Worm (Caenorhabditis elegans) whole organism, mixed stage, embryonic: Measurements from ENCODE around the gene vmo-1.

Source experiments
- M03D4.4 ChIP-seq: sonication (generic microtip); optimal IDR thresholded peaks from 2 replicates; lab custom pipeline; 2017; ENCODE audit warnings: mild to moderate bottlenecking, missing genetic modification characterization, missing compliant biosample characterization
- bed-3 ChIP-seq: fragments of 200-800 bp; sonication (Bioruptor generic); optimal IDR thresholded peaks from 3 replicates; lab custom pipeline; 2018; ENCODE audit warnings: mild to moderate bottlenecking, missing genetic modification characterization, moderate library complexity, missing compliant biosample characterization
- blmp-1 ChIP-seq: fragments of 150-350 bp; optimal IDR thresholded peaks from 2 replicates; lab custom pipeline; 2014; ENCODE audit warnings: missing biosample characterization, missing genetic modification characterization
- ceh-39 ChIP-seq: fragments of 150-350 bp; optimal IDR thresholded peaks from 2 replicates; lab custom pipeline; 2014; ENCODE audit warnings: missing biosample characterization, missing genetic modification characterization
- ceh-43 ChIP-seq: fragments of 200-800 bp; sonication (Bioruptor generic); optimal IDR thresholded peaks from 2 replicates; lab custom pipeline; 2018; ENCODE audit warnings: mild to moderate bottlenecking, missing genetic modification characterization, moderate library complexity, missing compliant biosample characterization
- ceh-83 ChIP-seq: fragments of 200-800 bp; sonication (Bioruptor generic); optimal IDR thresholded peaks from 2 replicates; lab custom pipeline; 2018; ENCODE audit warnings: mild to moderate bottlenecking, missing genetic modification characterization, missing compliant biosample characterization
- ces-1 ChIP-seq: fragments of 150-350 bp; optimal IDR thresholded peaks from 2 replicates; lab custom pipeline; 2014; ENCODE audit warnings: missing biosample characterization, missing genetic modification reagents, missing genetic modification characterization
- cnd-1 ChIP-seq: fragments of 200-800 bp; sonication (Bioruptor generic); optimal IDR thresholded peaks from 2 replicates; lab custom pipeline; 2018; ENCODE audit warnings: mild to moderate bottlenecking, missing genetic modification characterization, missing compliant biosample characterization
- drap-1 ChIP-seq: fragments of 200-800 bp; sonication (Bioruptor generic); optimal IDR thresholded peaks from 3 replicates; lab custom pipeline; 2018; ENCODE audit warnings: mild to moderate bottlenecking, missing genetic modification characterization, missing compliant biosample characterization
- elt-1 ChIP-seq: sonication (generic microtip); optimal IDR thresholded peaks from 2 replicates; lab custom pipeline; 2017; ENCODE audit warnings: missing genetic modification characterization, mild to moderate bottlenecking, missing compliant biosample characterization, antibody characterized with exemption, moderate library complexity, borderline replicate concordance; ENCODE audit not compliant: insufficient read depth
- elt-3 ChIP-seq: fragments of 150-350 bp; optimal IDR thresholded peaks from 2 replicates; lab custom pipeline; 2014; ENCODE audit warnings: missing biosample characterization, missing genetic modification characterization
- flh-1 ChIP-seq: fragments of 200-800 bp; sonication (Bioruptor generic); optimal IDR thresholded peaks from 2 replicates; lab custom pipeline; 2018; ENCODE audit warnings: mild to moderate bottlenecking, missing genetic modification characterization, moderate library complexity, missing compliant biosample characterization
- ham-2 ChIP-seq: fragments of 200-800 bp; sonication (Bioruptor generic); optimal IDR thresholded peaks from 2 replicates; lab custom pipeline; 2018; ENCODE audit warnings: mild to moderate bottlenecking, missing genetic modification characterization, missing compliant biosample characterization
- hlh-1 ChIP-seq: fragments of 150-350 bp; optimal IDR thresholded peaks from 2 replicates; lab custom pipeline; 2014; ENCODE audit warnings: missing biosample characterization, missing genetic modification reagents, missing genetic modification characterization
- lin-13 ChIP-seq: fragments of 150-350 bp; optimal IDR thresholded peaks from 2 replicates; lab custom pipeline; 2014; ENCODE audit warnings: missing biosample characterization, missing genetic modification characterization
- lin-32 ChIP-seq: fragments of 200-800 bp; sonication (Bioruptor generic); optimal IDR thresholded peaks from 2 replicates; lab custom pipeline; 2018; ENCODE audit warnings: mild to moderate bottlenecking, missing genetic modification characterization, missing compliant biosample characterization
- lsy-2 ChIP-seq: fragments of 150-350 bp; optimal IDR thresholded peaks from 2 replicates; lab custom pipeline; 2014; ENCODE audit warnings: missing biosample characterization, missing genetic modification characterization
- mab-5 ChIP-seq: fragments of 150-350 bp; optimal IDR thresholded peaks from 2 replicates; lab custom pipeline; 2014; ENCODE audit warnings: missing biosample characterization, missing genetic modification characterization
- mep-1 ChIP-seq: fragments of 150-350 bp; optimal IDR thresholded peaks from 2 replicates; lab custom pipeline; 2017; ENCODE audit warnings: missing biosample characterization, missing genetic modification reagents, missing genetic modification characterization, inconsistent platforms
- mls-2 ChIP-seq: sonication (generic microtip); optimal IDR thresholded peaks from 2 replicates; lab custom pipeline; 2016; ENCODE audit warnings: mild to moderate bottlenecking, missing genetic modification characterization, moderate library complexity, missing compliant biosample characterization
- nhr-12 ChIP-seq: fragments of 150-350 bp; optimal IDR thresholded peaks from 2 replicates; lab custom pipeline; 2014; ENCODE audit warnings: missing biosample characterization, missing genetic modification characterization
- nhr-2 ChIP-seq: fragments of 150-350 bp; optimal IDR thresholded peaks from 2 replicates; lab custom pipeline; 2014; ENCODE audit warnings: missing biosample characterization, missing genetic modification characterization
- nhr-237 ChIP-seq: fragments of 150-350 bp; optimal IDR thresholded peaks from 2 replicates; lab custom pipeline; 2014; ENCODE audit warnings: missing biosample characterization, missing genetic modification characterization
- nhr-28 ChIP-seq: fragments of 150-350 bp; optimal IDR thresholded peaks from 2 replicates; lab custom pipeline; 2014; ENCODE audit warnings: missing biosample characterization, missing genetic modification characterization
- nhr-76 ChIP-seq: sonication (generic microtip); optimal IDR thresholded peaks from 2 replicates; lab custom pipeline; 2017; ENCODE audit warnings: missing biosample characterization, missing genetic modification characterization
- pha-4 ChIP-seq: fragments of 150-350 bp; optimal IDR thresholded peaks from 2 replicates; lab custom pipeline; 2018; ENCODE audit warnings: missing biosample characterization, missing genetic modification reagents, missing genetic modification characterization
- sem-2 ChIP-seq: fragments of 200-800 bp; sonication (Bioruptor generic); optimal IDR thresholded peaks from 2 replicates; lab custom pipeline; 2018; ENCODE audit warnings: mild to moderate bottlenecking, missing genetic modification characterization, missing compliant biosample characterization
- snpc-4 ChIP-seq: fragments of 150-350 bp; optimal IDR thresholded peaks from 2 replicates; lab custom pipeline; 2014; ENCODE audit warnings: missing biosample characterization, missing genetic modification characterization
- sptf-1 ChIP-seq: sonication (generic microtip); optimal IDR thresholded peaks from 2 replicates; lab custom pipeline; 2017; ENCODE audit warnings: mild to moderate bottlenecking, missing genetic modification characterization, moderate library complexity, missing compliant biosample characterization
- tbx-8 ChIP-seq: fragments of 200-800 bp; sonication (Bioruptor generic); optimal IDR thresholded peaks from 2 replicates; lab custom pipeline; 2018; ENCODE audit warnings: mild to moderate bottlenecking, missing genetic modification characterization, moderate library complexity, missing compliant biosample characterization
- unc-120 ChIP-seq: sonication (generic microtip); optimal IDR thresholded peaks from 2 replicates; lab custom pipeline; 2017; ENCODE audit warnings: missing genetic modification characterization, missing compliant biosample characterization; ENCODE audit not compliant: poor library complexity, severe bottlenecking
- unc-39 ChIP-seq: fragments of 150-350 bp; optimal IDR thresholded peaks from 2 replicates; lab custom pipeline; 2014; ENCODE audit warnings: missing biosample characterization, missing genetic modification characterization
- unc-62 ChIP-seq: fragments of 150-350 bp; optimal IDR thresholded peaks from 2 replicates; lab custom pipeline; 2014; ENCODE audit warnings: missing biosample characterization, missing genetic modification reagents, missing genetic modification characterization
- zip-8 ChIP-seq: fragments of 150-350 bp; optimal IDR thresholded peaks from 2 replicates; lab custom pipeline; 2014; ENCODE audit warnings: missing biosample characterization, missing genetic modification characterization
- ztf-11 ChIP-seq: fragments of 150-350 bp; optimal IDR thresholded peaks from 2 replicates; lab custom pipeline; 2014; ENCODE audit warnings: missing biosample characterization, missing genetic modification characterization

Gene vmo-1

DNA sequence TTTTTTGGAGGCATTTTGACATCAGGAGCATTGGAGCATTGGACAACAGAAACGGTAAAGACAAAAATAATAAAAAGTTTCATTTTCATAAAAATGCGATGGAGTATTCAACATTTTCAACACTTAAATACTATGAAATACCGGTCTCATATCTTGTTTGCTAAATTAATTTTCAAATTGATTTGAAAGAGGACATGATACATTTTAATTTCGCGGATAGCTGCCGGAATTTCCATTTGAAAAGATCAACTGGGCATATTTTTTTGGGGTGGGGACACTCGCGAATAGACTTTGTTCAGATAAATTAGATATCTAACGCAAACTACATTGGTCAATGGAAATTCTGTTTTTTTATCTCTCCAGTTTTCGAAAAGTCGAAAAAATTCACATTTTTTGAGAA lies 41.9 kb upstream of the vmo-1 start, which contains the start of gene F26F2.10:
F26F2.10 (minus strand) TSS at position 101 of the 400 bp plus-strand sequence.
- TF ChIP-seq bed-3 (no peak), nhr-28 (tag; lab: Kevin White, UChicago) (no peak), zip-8 (tag; lab: Kevin White, UChicago) (no peak), ceh-39 (tag; lab: Kevin White, UChicago) (no peak), elt-3 (tag; lab: Kevin White, UChicago) (no peak), mab-5 (tag; lab: Kevin White, UChicago) (no peak)

- no peak for TF ChIP-seq unc-39
- peak; percentile 95 for TF ChIP-seq sptf-1 (tag; lab: Kevin White, UChicago)
- no peak for TF ChIP-seq nhr-12 (tag; lab: Kevin White, UChicago)
- no peak for TF ChIP-seq nhr-2 (tag; lab: Kevin White, UChicago)
- TF ChIP-seq elt-3 (tag; lab: Kevin White, UChicago) = no peak
- no peak for TF ChIP-seq sem-2 (GFP tag; lab: Kevin White, UChicago)
- peak; percentile 17 for TF ChIP-seq lin-32 (GFP tag; lab: Kevin White, UChicago)
- no peak for TF ChIP-seq bed-3
- no peak for TF ChIP-seq snpc-4 (tag; lab: Kevin White, UChicago)
- no peak for TF ChIP-seq unc-62 (GFP tag; lab: Kevin White, UChicago)
- TF ChIP-seq nhr-28 (tag; lab: Kevin White, UChicago) = no peak
- no peak for TF ChIP-seq elt-1 (tag; lab: Kevin White, UChicago)
- no peak for TF ChIP-seq nhr-237 (tag; lab: Kevin White, UChicago)
- no peak for TF ChIP-seq tbx-8 (GFP tag; lab: Kevin White, UChicago)
- TF ChIP-seq ham-2 (GFP tag; lab: Kevin White, UChicago) = no peak
- TF ChIP-seq mab-5 (tag; lab: Kevin White, UChicago) = peak; percentile 45
- peak; percentile 23 for TF ChIP-seq hlh-1
- TF ChIP-seq ces-1 (GFP tag; lab: Kevin White, UChicago) = peak; percentile 77
- peak; percentile 53 for TF ChIP-seq M03D4.4
- peak; percentile 57 for TF ChIP-seq lsy-2 (tag; lab: Kevin White, UChicago)
- TF ChIP-seq lin-13 (tag; lab: Kevin White, UChicago) = peak; percentile 70
- TF ChIP-seq ceh-43 (GFP tag; lab: Kevin White, UChicago) = peak; percentile 34
- TF ChIP-seq drap-1 (GFP tag; lab: Kevin White, UChicago) = peak; percentile 71
- peak; percentile 67 for TF ChIP-seq mls-2 (tag; lab: Kevin White, UChicago)
- no peak for TF ChIP-seq zip-8 (tag; lab: Kevin White, UChicago)
- no peak for TF ChIP-seq flh-1 (GFP tag; lab: Kevin White, UChicago)
- TF ChIP-seq ceh-39 (tag; lab: Kevin White, UChicago) = peak; percentile 12
- peak; percentile 48 for TF ChIP-seq cnd-1 (tag; lab: Kevin White, UChicago)
- TF ChIP-seq blmp-1 (tag; lab: Kevin White, UChicago) = no peak
- no peak for TF ChIP-seq nhr-76 (tag; lab: Kevin White, UChicago)
- TF ChIP-seq pha-4 (tag; lab: Kevin White, UChicago) = peak; percentile 23
- TF ChIP-seq ceh-83 (GFP tag; lab: Kevin White, UChicago) = peak; percentile 61
- TF ChIP-seq ztf-11 = no peak
- TF ChIP-seq mep-1 (tag; lab: Kevin White, UChicago) = peak; percentile 74
- TF ChIP-seq unc-120 (tag; lab: Kevin White, UChicago) = no peak
These were observed 27.7 kb upstream of the vmo-1 start, which contains the start of gene F26F2.7 for ce11 chrV:20580511-20581040. F26F2.7 (plus strand) TSS chrV:20580990.

DNA sequence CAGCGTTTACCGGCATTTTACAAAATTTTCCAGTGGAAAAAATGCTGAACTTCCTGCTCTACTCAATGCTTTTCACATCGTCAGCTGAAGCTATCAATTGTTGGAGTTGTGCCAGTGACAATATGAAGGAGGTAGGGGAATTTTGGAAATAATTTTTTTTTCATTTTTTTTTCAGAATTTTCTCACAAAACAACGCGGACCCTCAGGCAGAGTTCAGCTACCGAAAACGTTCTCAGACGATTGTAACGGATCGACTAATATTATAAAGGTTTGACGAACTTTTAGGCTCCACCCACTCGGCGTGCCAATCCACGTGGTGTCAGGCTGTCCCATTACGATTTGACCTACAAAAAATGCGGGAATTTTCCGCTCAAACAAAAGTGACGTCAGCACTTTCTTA lies 26.7 kb upstream of the vmo-1 start, which contains the start of gene F26F2.8:
F26F2.8 (plus strand) TSS at position 13 of the 400 bp plus-strand sequence.
- TF ChIP-seq drap-1 (GFP tag; lab: Kevin White, UChicago) = no peak
- no peak for TF ChIP-seq ztf-11
- TF ChIP-seq elt-3 (tag; lab: Kevin White, UChicago) = no peak
- TF ChIP-seq lsy-2 (tag; lab: Kevin White, UChicago) = no peak
- no peak for TF ChIP-seq hlh-1
- TF ChIP-seq cnd-1 (tag; lab: Kevin White, UChicago) = no peak
- no peak for TF ChIP-seq elt-1 (tag; lab: Kevin White, UChicago)
- no peak for TF ChIP-seq unc-120 (tag; lab: Kevin White, UChicago)
- TF ChIP-seq unc-62 (GFP tag; lab: Kevin White, UChicago) = no peak
- TF ChIP-seq sem-2 (GFP tag; lab: Kevin White, UChicago) = no peak
- TF ChIP-seq flh-1 (GFP tag; lab: Kevin White, UChicago) = no peak
